Fruit fly (Drosophila melanogaster) whole organism, embryonic: ENCODE measurements around the gene CG15534.

Experiments
- Aef1 ChIP-seq: fragments of 200-800 bp; sonication (Bioruptor generic); IDR thresholded peaks from 3 replicates; pipeline ENCODE4 v1.3.6; 2022; ENCODE audit warnings: missing biosample characterization, missing genetic modification characterization
- Atf-2 ChIP-seq: fragments of 200-800 bp; sonication (Bioruptor generic); optimal IDR thresholded peaks from 2 replicates; lab custom pipeline; 2016; ENCODE audit warnings: missing biosample characterization, missing genetic modification characterization
- CG10274 ChIP-seq: fragments of 200-800 bp; sonication (Bioruptor generic); optimal IDR thresholded peaks from 3 replicates; lab custom pipeline; 2017; ENCODE audit warnings: missing biosample characterization, mild to moderate bottlenecking, missing genetic modification characterization
- CG10543 ChIP-seq: fragments of 200-800 bp; sonication (Bioruptor generic); optimal IDR thresholded peaks from 3 replicates; lab custom pipeline; 2017; ENCODE audit warnings: missing biosample characterization, mild to moderate bottlenecking, missing genetic modification characterization, moderate library complexity
- CG11247 ChIP-seq: fragments of 200-800 bp; sonication (Bioruptor generic); IDR thresholded peaks from 2 replicates; pipeline ENCODE4 v1.3.6; 2022; ENCODE audit warnings: missing biosample characterization, missing genetic modification characterization
- CG11398 ChIP-seq: fragments of 200-800 bp; sonication (Bioruptor generic); optimal IDR thresholded peaks from 2 replicates; lab custom pipeline; 2016; ENCODE audit warnings: missing biosample characterization, missing genetic modification characterization
- CG11504 ChIP-seq: fragments of 200-800 bp; sonication (Bioruptor generic); optimal IDR thresholded peaks from 3 replicates; lab custom pipeline; 2019; ENCODE audit warnings: missing biosample characterization, mild to moderate bottlenecking, missing genetic modification characterization, moderate library complexity
- CG12299 ChIP-seq: fragments of 200-800 bp; sonication (Bioruptor generic); optimal IDR thresholded peaks from 2 replicates; lab custom pipeline; 2018; ENCODE audit warnings: missing biosample characterization, mild to moderate bottlenecking, missing genetic modification characterization
- CG15073 ChIP-seq: fragments of 200-800 bp; sonication (Bioruptor generic); optimal IDR thresholded peaks from 2 replicates; lab custom pipeline; 2016; ENCODE audit warnings: missing biosample characterization, missing genetic modification characterization
- CG1602 ChIP-seq: fragments of 200-800 bp; sonication (Bioruptor generic); optimal IDR thresholded peaks from 3 replicates; lab custom pipeline; 2016; ENCODE audit warnings: missing biosample characterization, missing genetic modification characterization
- CG17328 ChIP-seq: fragments of 200-800 bp; sonication (Bioruptor generic); IDR thresholded peaks from 2 replicates; pipeline ENCODE4 v1.3.6; 2022; ENCODE audit warnings: missing biosample characterization, missing genetic modification characterization
- CG17359 ChIP-seq: fragments of 200-800 bp; sonication (Bioruptor generic); optimal IDR thresholded peaks from 3 replicates; lab custom pipeline; 2018; ENCODE audit warnings: missing biosample characterization, mild to moderate bottlenecking, missing genetic modification characterization, moderate library complexity
- CG17802 ChIP-seq: fragments of 200-800 bp; sonication (Bioruptor generic); optimal IDR thresholded peaks from 2 replicates; lab custom pipeline; 2018; ENCODE audit warnings: missing biosample characterization, mild to moderate bottlenecking, missing genetic modification characterization, moderate library complexity
- CG17912 ChIP-seq: fragments of 200-800 bp; sonication (Bioruptor generic); optimal IDR thresholded peaks from 2 replicates; lab custom pipeline; 2018; ENCODE audit warnings: missing biosample characterization, mild to moderate bottlenecking, missing genetic modification characterization
- CG18599 ChIP-seq: fragments of 200-800 bp; sonication (Bioruptor generic); optimal IDR thresholded peaks from 3 replicates; lab custom pipeline; 2017; ENCODE audit warnings: missing biosample characterization, missing genetic modification characterization, mild to moderate bottlenecking, moderate library complexity, missing genetic modification reagents
- CG2202 ChIP-seq: fragments of 200-800 bp; sonication (Bioruptor generic); optimal IDR thresholded peaks from 2 replicates; lab custom pipeline; 2018; ENCODE audit warnings: missing biosample characterization, mild to moderate bottlenecking, missing genetic modification characterization
- CG32772 ChIP-seq: fragments of 200-800 bp; sonication (Bioruptor generic); IDR thresholded peaks from 2 replicates; pipeline ENCODE4 v1.3.6; 2022; ENCODE audit warnings: missing biosample characterization, missing genetic modification characterization
- CG3281 ChIP-seq: fragments of 200-800 bp; sonication (Bioruptor generic); optimal IDR thresholded peaks from 3 replicates; lab custom pipeline; 2017; ENCODE audit warnings: missing biosample characterization, mild to moderate bottlenecking, missing genetic modification characterization
- CG3407 ChIP-seq: fragments of 200-800 bp; sonication (Bioruptor generic); optimal IDR thresholded peaks from 2 replicates; lab custom pipeline; 2018; ENCODE audit warnings: missing biosample characterization, mild to moderate bottlenecking, missing genetic modification characterization
- CG34422 ChIP-seq: fragments of 200-800 bp; sonication (Bioruptor generic); IDR thresholded peaks from 3 replicates; pipeline ENCODE4 v1.3.6; 2022; ENCODE audit warnings: missing biosample characterization, missing genetic modification characterization
- CG4730 ChIP-seq: fragments of 200-800 bp; sonication (Bioruptor generic); IDR thresholded peaks from 2 replicates; pipeline ENCODE4 v1.3.6; 2022; ENCODE audit warnings: missing biosample characterization, missing genetic modification characterization
- CG6272 ChIP-seq: fragments of 200-800 bp; sonication (Bioruptor generic); IDR thresholded peaks from 2 replicates; pipeline ENCODE4 v1.3.6; 2022; ENCODE audit warnings: missing biosample characterization, missing genetic modification characterization
- CG6683 ChIP-seq: fragments of 200-800 bp; sonication (Bioruptor generic); optimal IDR thresholded peaks from 2 replicates; lab custom pipeline; 2017; ENCODE audit warnings: missing biosample characterization, mild to moderate bottlenecking, missing genetic modification characterization, missing genetic modification reagents
- CG7372 ChIP-seq: fragments of 200-800 bp; sonication (Bioruptor generic); IDR thresholded peaks from 2 replicates; pipeline ENCODE4 v1.3.6; 2022; ENCODE audit warnings: missing biosample characterization, missing genetic modification characterization
- CG8924 ChIP-seq: fragments of 200-800 bp; optimal IDR thresholded peaks from 3 replicates; lab custom pipeline; 2019; ENCODE audit warnings: missing biosample characterization, mild to moderate bottlenecking, missing genetic modification characterization, moderate library complexity
- CG9215 ChIP-seq: fragments of 200-800 bp; sonication (Bioruptor generic); IDR thresholded peaks from 2 replicates; pipeline ENCODE4 v1.3.6; 2022; ENCODE audit warnings: missing biosample characterization, missing genetic modification characterization
- CHES-1-like ChIP-seq: fragments of 200-800 bp; sonication (Bioruptor generic); optimal IDR thresholded peaks from 2 replicates; lab custom pipeline; 2016; ENCODE audit warnings: missing biosample characterization, missing genetic modification characterization
- Camta ChIP-seq: fragments of 200-800 bp; sonication (Bioruptor generic); optimal IDR thresholded peaks from 2 replicates; lab custom pipeline; 2016; ENCODE audit warnings: missing biosample characterization, missing genetic modification characterization
- CrebB ChIP-seq: fragments of 200-800 bp; sonication (Bioruptor generic); optimal IDR thresholded peaks from 3 replicates; lab custom pipeline; 2018; ENCODE audit warnings: missing biosample characterization, mild to moderate bottlenecking, missing genetic modification characterization
- Doc3 ChIP-seq: fragments of 200-800 bp; sonication (Bioruptor generic); IDR thresholded peaks from 3 replicates; pipeline ENCODE4 v1.3.6; 2022; ENCODE audit warnings: missing biosample characterization, missing genetic modification characterization; ENCODE audit not compliant: partially characterized antibody
- E2f1 ChIP-seq: fragments of 200-800 bp; sonication (Bioruptor generic); IDR thresholded peaks from 2 replicates; pipeline ENCODE4 v1.3.6; 2022; ENCODE audit warnings: missing biosample characterization, missing genetic modification characterization
- E2f2 ChIP-seq: fragments of 200-800 bp; sonication (Bioruptor generic); IDR thresholded peaks from 2 replicates; pipeline ENCODE4 v1.3.6; 2022; ENCODE audit warnings: missing biosample characterization, missing genetic modification characterization
- HLH54F ChIP-seq: fragments of 200-800 bp; sonication (Bioruptor generic); optimal IDR thresholded peaks from 3 replicates; lab custom pipeline; 2016; ENCODE audit warnings: missing biosample characterization, missing genetic modification characterization
- Lhr ChIP-seq: fragments of 200-800 bp; sonication (Bioruptor generic); optimal IDR thresholded peaks from 3 replicates; lab custom pipeline; 2017; ENCODE audit warnings: mild to moderate bottlenecking, missing biosample characterization, missing genetic modification reagents, missing genetic modification characterization
- NfI ChIP-seq: fragments of 200-800 bp; sonication (Bioruptor generic); optimal IDR thresholded peaks from 3 replicates; lab custom pipeline; 2018; ENCODE audit warnings: missing biosample characterization, mild to moderate bottlenecking, missing genetic modification characterization, moderate library complexity
- Pdp1 ChIP-seq, 2 experiments: fragments of 200-800 bp; sonication (Bioruptor generic); optimal IDR thresholded peaks; 3 replicates each; lab custom pipeline; 2016; ENCODE audit warnings: missing biosample characterization in 2 of 2, missing genetic modification characterization in 2 of 2, mild to moderate bottlenecking in 1 of 2, moderate library complexity in 1 of 2
- Ptx1 ChIP-seq: fragments of 200-800 bp; sonication (Bioruptor generic); IDR thresholded peaks from 2 replicates; pipeline ENCODE4 v1.3.6; 2022; ENCODE audit warnings: missing biosample characterization, missing genetic modification characterization
- Six4 ChIP-seq: fragments of 200-800 bp; sonication (Bioruptor generic); optimal IDR thresholded peaks from 2 replicates; lab custom pipeline; 2016; ENCODE audit warnings: missing biosample characterization, missing genetic modification characterization
- Tbp ChIP-seq: fragments of >200 bp; optimal IDR thresholded peaks from 2 replicates; lab custom pipeline; 2018; ENCODE audit warnings: missing biosample characterization, missing genetic modification characterization
- Xrp1 ChIP-seq: fragments of 200-800 bp; sonication (Bioruptor generic); IDR thresholded peaks from 2 replicates; pipeline ENCODE4 v1.3.6; 2022; ENCODE audit warnings: missing biosample characterization, missing genetic modification characterization
- ash1 ChIP-seq: fragments of 200-800 bp; sonication (Bioruptor generic); optimal IDR thresholded peaks from 2 replicates; lab custom pipeline; 2018; ENCODE audit warnings: missing biosample characterization, mild to moderate bottlenecking, missing genetic modification characterization
- gcm ChIP-seq: fragments of 200-800 bp; sonication (Bioruptor generic); optimal IDR thresholded peaks from 2 replicates; lab custom pipeline; 2019; ENCODE audit warnings: missing biosample characterization, mild to moderate bottlenecking, missing genetic modification characterization, moderate library complexity
- gsb ChIP-seq: fragments of 200-800 bp; sonication (Bioruptor generic); IDR thresholded peaks from 2 replicates; pipeline ENCODE4 v1.3.6; 2022; ENCODE audit warnings: missing biosample characterization, missing genetic modification characterization
- hb ChIP-seq: fragments of 200-800 bp; sonication (Bioruptor generic); IDR thresholded peaks from 3 replicates; pipeline ENCODE4 v1.3.6; 2022; ENCODE audit warnings: missing biosample characterization, missing genetic modification characterization; ENCODE audit not compliant: partially characterized antibody
- hkb ChIP-seq, 2 experiments: fragments of 200-800 bp in 1 of 2; fragments of >200 bp in 1 of 2; sonication (Bioruptor generic) in 1 of 2; IDR thresholded peaks in 1 of 2; optimal IDR thresholded peaks in 1 of 2; 2 replicates each; pipeline versions ENCODE4 v1.3.6 to Lab custom; 2017 to 2022; ENCODE audit warnings: missing biosample characterization in 1 of 2, missing genetic modification characterization in 1 of 2
- kni ChIP-seq: fragments of 200-800 bp; sonication (Bioruptor generic); optimal IDR thresholded peaks from 3 replicates; lab custom pipeline; 2017; ENCODE audit warnings: mild to moderate bottlenecking, missing biosample characterization, missing genetic modification reagents, missing genetic modification characterization
- p53 ChIP-seq: fragments of 200-800 bp; sonication (Bioruptor generic); optimal IDR thresholded peaks from 2 replicates; lab custom pipeline; 2016; ENCODE audit warnings: missing biosample characterization, missing genetic modification characterization
- ro ChIP-seq: fragments of 200-800 bp; sonication (Bioruptor generic); IDR thresholded peaks from 2 replicates; pipeline ENCODE4 v1.3.6; 2022; ENCODE audit warnings: missing biosample characterization, missing genetic modification characterization
- run ChIP-seq: fragments of 200-800 bp; sonication (Bioruptor generic); optimal IDR thresholded peaks from 3 replicates; lab custom pipeline; 2018; ENCODE audit warnings: missing biosample characterization, mild to moderate bottlenecking, missing genetic modification characterization
- sens ChIP-seq: fragments of 200-800 bp; sonication (Bioruptor generic); peaks from one replicate; lab custom pipeline; 2016; ENCODE audit warnings: missing biosample characterization, missing genetic modification characterization
- slp2 ChIP-seq: fragments of 200-800 bp; sonication (Bioruptor generic); optimal IDR thresholded peaks from 2 replicates; lab custom pipeline; 2016; ENCODE audit warnings: missing biosample characterization, missing genetic modification characterization
- zfh2 ChIP-seq: fragments of 200-800 bp; sonication (Bioruptor generic); optimal IDR thresholded peaks from 2 replicates; lab custom pipeline; 2016; ENCODE audit warnings: missing biosample characterization, missing genetic modification characterization

CG15534 gene

dm6 chr3R:30424993-30425392, 6.9 kb upstream of the CG15534 start, which contains the start of gene CG15536 (continued):
- TF ChIP-seq Pdp1 (GFP tag; optimal IDR thresholded peaks at IDR 0.05; lab: Kevin White, UChicago) (peak in 1 of 2 experiments; percentile 22), CG15073 (GFP tag; lab: Kevin White, UChicago) (no peak), CG17328 (no peak), CG11247 (GFP tag; lab: Robert Waterston, UW) (no peak), CG17912 (GFP tag; lab: Kevin White, UChicago) (no peak), E2f2 (GFP tag; lab: Robert Waterston, UW) (peak; percentile 81), CG1602 (GFP tag; lab: Kevin White, UChicago) (no peak), Atf-2 (GFP tag; lab: Kevin White, UChicago) (no peak), Tbp (GFP tag; lab: Kevin White, UChicago) (no peak), CG3281 (GFP tag; lab: Kevin White, UChicago) (no peak), CG34422 (GFP tag; lab: Robert Waterston, UW) (peak; percentile 42; the same call in 1 of the 3 replicates), run (tag; lab: Kevin White, UChicago) (no peak), CG11398 (GFP tag; lab: Kevin White, UChicago) (no peak), CG18599 (no peak), Camta (GFP tag; lab: Kevin White, UChicago) (no peak), Xrp1 (no peak), CG2202 (tag; lab: Kevin White, UChicago) (no peak), kni (GFP tag; lab: Kevin White, UChicago) (no peak), NfI (peak; percentile 0), CG9215 (GFP tag; lab: Robert Waterston, UW) (no peak), CG3407 (GFP tag; lab: Kevin White, UChicago) (no peak), CG12299 (tag; lab: Kevin White, UChicago) (no peak), CG17359 (tag; lab: Kevin White, UChicago) (no peak), gsb (GFP tag; lab: Robert Waterston, UW) (no peak), Six4 (GFP tag; lab: Kevin White, UChicago) (no peak), ro (GFP tag; lab: Robert Waterston, UW) (no peak), CG6272 (GFP tag; lab: Robert Waterston, UW) (no peak), sens (GFP tag; lab: Kevin White, UChicago) (no peak), hkb (optimal IDR thresholded peaks at IDR 0.05; lab: Kevin White, UChicago) (no peak), hkb (GFP tag; IDR thresholded peaks at IDR 0.05; lab: Robert Waterston, UW) (no peak), slp2 (GFP tag; lab: Kevin White, UChicago) (no peak), CG10543 (no peak), Lhr (GFP tag; lab: Kevin White, UChicago) (peak; percentile 2), CrebB (tag; lab: Kevin White, UChicago) (no peak), Doc3 (GFP tag; lab: Robert Waterston, UW) (peak; percentile 47; the same call in 2 of the 3 replicates), CG11504 (tag; lab: Kevin White, UChicago) (no peak), CG7372 (GFP tag; lab: Robert Waterston, UW) (no peak), E2f1 (GFP tag; lab: Robert Waterston, UW) (no peak), hb (0 out of 3 replicates have a peak, but pooled peaks have one; percentile 44), CG32772 (GFP tag; lab: Robert Waterston, UW) (no peak), CHES-1-like (no peak), CG8924 (no peak), CG4730 (GFP tag; lab: Robert Waterston, UW) (no peak), Ptx1 (no peak), p53 (GFP tag; lab: Kevin White, UChicago) (no peak), ash1 (GFP tag; lab: Kevin White, UChicago) (no peak), CG6683 (GFP tag; lab: Kevin White, UChicago) (no peak), gcm (GFP tag; lab: Kevin White, UChicago) (no peak), CG17802 (tag; lab: Kevin White, UChicago) (no peak), Aef1 (GFP tag; lab: Robert Waterston, UW) (no peak), zfh2 (GFP tag; lab: Kevin White, UChicago) (no peak), CG10274 (no peak), HLH54F (GFP tag; lab: Kevin White, UChicago) (no peak)
